Fruit fly (Drosophila melanogaster) whole organism, embryonic: ENCODE measurements around the gene CG45072.

Source experiments
- Aef1 ChIP-seq: fragments of 200-800 bp; sonication (Bioruptor generic); IDR thresholded peaks from 3 replicates; pipeline ENCODE4 v1.3.6; 2022; ENCODE audit warnings: missing biosample characterization, missing genetic modification characterization
- CG10543 ChIP-seq: fragments of 200-800 bp; sonication (Bioruptor generic); optimal IDR thresholded peaks from 3 replicates; lab custom pipeline; 2017; ENCODE audit warnings: missing biosample characterization, mild to moderate bottlenecking, missing genetic modification characterization, moderate library complexity
- CG10654 ChIP-seq: fragments of 200-800 bp; sonication (Bioruptor generic); optimal IDR thresholded peaks from 2 replicates; lab custom pipeline; 2016; ENCODE audit warnings: missing biosample characterization, missing genetic modification characterization
- CG11560 ChIP-seq: fragments of 200-800 bp; sonication (Bioruptor generic); IDR thresholded peaks from 3 replicates; pipeline ENCODE4 v1.3.6; 2022; ENCODE audit warnings: missing biosample characterization, missing genetic modification characterization
- CG11696 ChIP-seq: fragments of 200-800 bp; sonication (Bioruptor generic); IDR thresholded peaks from 2 replicates; pipeline ENCODE4 v1.3.6; 2022; ENCODE audit warnings: missing biosample characterization, missing genetic modification characterization
- CG12769 ChIP-seq: fragments of 200-800 bp; sonication (Bioruptor generic); optimal IDR thresholded peaks from 2 replicates; lab custom pipeline; 2019; ENCODE audit warnings: missing biosample characterization, mild to moderate bottlenecking, missing genetic modification characterization, moderate library complexity
- CG15601 ChIP-seq: fragments of 200-800 bp; sonication (Bioruptor generic); optimal IDR thresholded peaks from 3 replicates; lab custom pipeline; 2019; ENCODE audit warnings: missing biosample characterization, mild to moderate bottlenecking, missing genetic modification characterization, moderate library complexity
- CG1602 ChIP-seq: fragments of 200-800 bp; sonication (Bioruptor generic); optimal IDR thresholded peaks from 3 replicates; lab custom pipeline; 2016; ENCODE audit warnings: missing biosample characterization, missing genetic modification characterization
- CG17568 ChIP-seq: fragments of 200-800 bp; sonication (Bioruptor generic); optimal IDR thresholded peaks from 2 replicates; lab custom pipeline; 2018; ENCODE audit warnings: missing biosample characterization, mild to moderate bottlenecking, missing genetic modification characterization, moderate library complexity
- CG31388 ChIP-seq: fragments of 200-800 bp; sonication (Bioruptor generic); optimal IDR thresholded peaks from 2 replicates; lab custom pipeline; 2016; ENCODE audit warnings: missing biosample characterization, missing genetic modification characterization
- CG4328 ChIP-seq: fragments of 200-800 bp; sonication (Bioruptor generic); optimal IDR thresholded peaks from 3 replicates; lab custom pipeline; 2017; ENCODE audit warnings: missing biosample characterization, missing genetic modification reagents, missing genetic modification characterization
- CG9797 ChIP-seq: fragments of 200-800 bp; sonication (Bioruptor generic); optimal IDR thresholded peaks from 3 replicates; lab custom pipeline; 2018; ENCODE audit warnings: missing biosample characterization, mild to moderate bottlenecking, missing genetic modification characterization
- CG9817 ChIP-seq: fragments of 200-800 bp; sonication (Bioruptor generic); optimal IDR thresholded peaks from 2 replicates; lab custom pipeline; 2018; ENCODE audit warnings: missing biosample characterization, mild to moderate bottlenecking, missing genetic modification characterization, moderate library complexity
- CTCF ChIP-seq: fragments of 200-800 bp; sonication (Bioruptor generic); optimal IDR thresholded peaks from 2 replicates; lab custom pipeline; 2017; ENCODE audit warnings: missing biosample characterization, mild to moderate bottlenecking, missing genetic modification characterization, moderate library complexity
- CoRest ChIP-seq: fragments of 200-800 bp; sonication (Bioruptor generic); optimal IDR thresholded peaks from 3 replicates; lab custom pipeline; 2018; ENCODE audit warnings: missing biosample characterization, mild to moderate bottlenecking, missing genetic modification characterization, moderate library complexity
- D ChIP-seq, 2 experiments: fragments of 200-800 bp in 1 of 2; fragments of >200 bp in 1 of 2; sonication (Bioruptor generic) in 1 of 2; optimal IDR thresholded peaks; 2 replicates in 1 of 2; 3 replicates in 1 of 2; lab custom pipeline; 2017; ENCODE audit warnings: mild to moderate bottlenecking in 1 of 2, missing biosample characterization in 1 of 2, missing genetic modification characterization in 1 of 2, missing genetic modification reagents in 1 of 2
- D19B ChIP-seq: fragments of 200-800 bp; sonication (Bioruptor generic); optimal IDR thresholded peaks from 2 replicates; lab custom pipeline; 2017; ENCODE audit warnings: missing biosample characterization, mild to moderate bottlenecking, missing genetic modification characterization
- Doc3 ChIP-seq: fragments of 200-800 bp; sonication (Bioruptor generic); IDR thresholded peaks from 3 replicates; pipeline ENCODE4 v1.3.6; 2022; ENCODE audit warnings: missing biosample characterization, missing genetic modification characterization; ENCODE audit not compliant: partially characterized antibody
- Drgx ChIP-seq: fragments of 200-800 bp; sonication (Bioruptor generic); IDR thresholded peaks from 2 replicates; pipeline ENCODE4 v1.3.6; 2022; ENCODE audit warnings: missing biosample characterization, missing genetic modification characterization
- E2f2 ChIP-seq: fragments of 200-800 bp; sonication (Bioruptor generic); IDR thresholded peaks from 2 replicates; pipeline ENCODE4 v1.3.6; 2022; ENCODE audit warnings: missing biosample characterization, missing genetic modification characterization
- Ets65A ChIP-seq: fragments of 200-800 bp; sonication (Bioruptor generic); peaks from one replicate; lab custom pipeline; 2016; ENCODE audit warnings: missing biosample characterization, missing genetic modification characterization
- Ets97D ChIP-seq: fragments of 200-800 bp; sonication (Bioruptor generic); optimal IDR thresholded peaks from 3 replicates; lab custom pipeline; 2016; ENCODE audit warnings: missing biosample characterization, missing genetic modification characterization
- Fer1 ChIP-seq: fragments of 200-800 bp; sonication (Bioruptor generic); optimal IDR thresholded peaks from 2 replicates; lab custom pipeline; 2017; ENCODE audit warnings: missing biosample characterization, mild to moderate bottlenecking, missing genetic modification characterization
- Lim3 ChIP-seq: fragments of 200-800 bp; sonication (Bioruptor generic); IDR thresholded peaks from 2 replicates; pipeline ENCODE4 v1.3.6; 2022; ENCODE audit warnings: missing biosample characterization, missing genetic modification characterization
- Med ChIP-seq: fragments of 200-800 bp; sonication (Bioruptor generic); peaks from one replicate; lab custom pipeline; 2016; ENCODE audit warnings: missing biosample characterization, missing genetic modification characterization, mild to moderate bottlenecking, inconsistent platforms, moderate library complexity
- Mrtf ChIP-seq: fragments of 200-800 bp; sonication (Bioruptor generic); IDR thresholded peaks from 3 replicates; pipeline ENCODE4 v1.3.6; 2022; ENCODE audit warnings: missing biosample characterization, missing genetic modification characterization
- NfI ChIP-seq: fragments of 200-800 bp; sonication (Bioruptor generic); optimal IDR thresholded peaks from 3 replicates; lab custom pipeline; 2018; ENCODE audit warnings: missing biosample characterization, mild to moderate bottlenecking, missing genetic modification characterization, moderate library complexity
- Ptx1 ChIP-seq: fragments of 200-800 bp; sonication (Bioruptor generic); IDR thresholded peaks from 2 replicates; pipeline ENCODE4 v1.3.6; 2022; ENCODE audit warnings: missing biosample characterization, missing genetic modification characterization
- Rfx ChIP-seq: fragments of 200-800 bp; sonication (Bioruptor generic); IDR thresholded peaks from 2 replicates; pipeline ENCODE4 v1.3.6; 2022; ENCODE audit warnings: missing biosample characterization, missing genetic modification characterization
- ac ChIP-seq: fragments of 200-800 bp; sonication (Bioruptor generic); optimal IDR thresholded peaks from 3 replicates; lab custom pipeline; 2017; ENCODE audit warnings: missing biosample characterization, mild to moderate bottlenecking, missing genetic modification characterization
- cg ChIP-seq: fragments of 200-800 bp; sonication (Bioruptor generic); optimal IDR thresholded peaks from 3 replicates; lab custom pipeline; 2019; ENCODE audit warnings: missing biosample characterization, mild to moderate bottlenecking, missing genetic modification characterization, moderate library complexity
- crol ChIP-seq: fragments of 200-800 bp; sonication (Bioruptor generic); IDR thresholded peaks from 2 replicates; pipeline ENCODE4 v1.3.6; 2022; ENCODE audit warnings: missing biosample characterization, missing genetic modification characterization
- crp ChIP-seq, 2 experiments: fragments of 200-800 bp; sonication (Bioruptor generic); optimal IDR thresholded peaks; 2 replicates in 1 of 2; 3 replicates in 1 of 2; lab custom pipeline; 2017; ENCODE audit warnings: missing biosample characterization in 2 of 2, missing genetic modification characterization in 2 of 2, mild to moderate bottlenecking in 1 of 2, moderate library complexity in 1 of 2
- cwo ChIP-seq: fragments of 200-800 bp; sonication (Bioruptor generic); optimal IDR thresholded peaks from 3 replicates; lab custom pipeline; 2017; ENCODE audit warnings: missing biosample characterization, missing genetic modification characterization, mild to moderate bottlenecking, moderate library complexity, missing genetic modification reagents
- emc ChIP-seq: fragments of 200-800 bp; sonication (Bioruptor generic); optimal IDR thresholded peaks from 2 replicates; lab custom pipeline; 2016; ENCODE audit warnings: missing biosample characterization, missing genetic modification characterization
- ftz-f1 ChIP-seq: fragments of 200-800 bp; sonication (Bioruptor generic); optimal IDR thresholded peaks from 2 replicates; lab custom pipeline; 2016; ENCODE audit warnings: missing biosample characterization, missing genetic modification characterization
- gcm ChIP-seq: fragments of 200-800 bp; sonication (Bioruptor generic); optimal IDR thresholded peaks from 2 replicates; lab custom pipeline; 2019; ENCODE audit warnings: missing biosample characterization, mild to moderate bottlenecking, missing genetic modification characterization, moderate library complexity
- h ChIP-seq: fragments of >200 bp; optimal IDR thresholded peaks from 2 replicates; lab custom pipeline; 2017
- lbe ChIP-seq: fragments of 200-800 bp; sonication (Bioruptor generic); optimal IDR thresholded peaks from 2 replicates; lab custom pipeline; 2016; ENCODE audit warnings: missing biosample characterization, mild to moderate bottlenecking, missing genetic modification characterization
- lilli ChIP-seq: fragments of 200-800 bp; sonication (Bioruptor generic); optimal IDR thresholded peaks from 3 replicates; lab custom pipeline; 2016; ENCODE audit warnings: missing biosample characterization, missing genetic modification characterization
- p53 ChIP-seq: fragments of 200-800 bp; sonication (Bioruptor generic); optimal IDR thresholded peaks from 2 replicates; lab custom pipeline; 2016; ENCODE audit warnings: missing biosample characterization, missing genetic modification characterization
- sc ChIP-seq, 3 experiments: fragments of >200 bp in 2 of 3; fragments of 200-800 bp in 1 of 3; sonication (Bioruptor generic) in 1 of 3; optimal IDR thresholded peaks; 2 replicates in 2 of 3; 3 replicates in 1 of 3; lab custom pipeline; 2017; ENCODE audit warnings: mild to moderate bottlenecking in 1 of 3, missing biosample characterization in 1 of 3, missing genetic modification characterization in 1 of 3, missing genetic modification reagents in 1 of 3
- sd ChIP-seq: fragments of 200-800 bp; sonication (Bioruptor generic); optimal IDR thresholded peaks from 3 replicates; lab custom pipeline; 2018; ENCODE audit warnings: missing biosample characterization, mild to moderate bottlenecking, missing genetic modification characterization, moderate library complexity
- so ChIP-seq: fragments of 200-800 bp; sonication (Bioruptor generic); IDR thresholded peaks from 3 replicates; pipeline ENCODE4 v1.3.6; 2022; ENCODE audit warnings: missing biosample characterization, missing genetic modification characterization
- sr ChIP-seq: fragments of 200-800 bp; sonication (Bioruptor generic); IDR thresholded peaks from 3 replicates; pipeline ENCODE4 v1.3.6; 2022; ENCODE audit warnings: missing biosample characterization, missing genetic modification characterization
- tgo ChIP-seq: fragments of 200-800 bp; sonication (Bioruptor generic); IDR thresholded peaks from 3 replicates; pipeline ENCODE4 v1.3.6; 2022; ENCODE audit warnings: missing biosample characterization, missing genetic modification characterization
- tna ChIP-seq: fragments of 200-800 bp; sonication (Bioruptor generic); IDR thresholded peaks from 2 replicates; pipeline ENCODE4 v1.3.6; 2022; ENCODE audit warnings: missing biosample characterization, missing genetic modification characterization; ENCODE audit not compliant: partially characterized antibody
- toy ChIP-seq: fragments of 200-800 bp; sonication (Bioruptor generic); IDR thresholded peaks from 2 replicates; pipeline ENCODE4 v1.3.6; 2022; ENCODE audit warnings: missing biosample characterization, missing genetic modification characterization

The CG45072 gene

DNA sequence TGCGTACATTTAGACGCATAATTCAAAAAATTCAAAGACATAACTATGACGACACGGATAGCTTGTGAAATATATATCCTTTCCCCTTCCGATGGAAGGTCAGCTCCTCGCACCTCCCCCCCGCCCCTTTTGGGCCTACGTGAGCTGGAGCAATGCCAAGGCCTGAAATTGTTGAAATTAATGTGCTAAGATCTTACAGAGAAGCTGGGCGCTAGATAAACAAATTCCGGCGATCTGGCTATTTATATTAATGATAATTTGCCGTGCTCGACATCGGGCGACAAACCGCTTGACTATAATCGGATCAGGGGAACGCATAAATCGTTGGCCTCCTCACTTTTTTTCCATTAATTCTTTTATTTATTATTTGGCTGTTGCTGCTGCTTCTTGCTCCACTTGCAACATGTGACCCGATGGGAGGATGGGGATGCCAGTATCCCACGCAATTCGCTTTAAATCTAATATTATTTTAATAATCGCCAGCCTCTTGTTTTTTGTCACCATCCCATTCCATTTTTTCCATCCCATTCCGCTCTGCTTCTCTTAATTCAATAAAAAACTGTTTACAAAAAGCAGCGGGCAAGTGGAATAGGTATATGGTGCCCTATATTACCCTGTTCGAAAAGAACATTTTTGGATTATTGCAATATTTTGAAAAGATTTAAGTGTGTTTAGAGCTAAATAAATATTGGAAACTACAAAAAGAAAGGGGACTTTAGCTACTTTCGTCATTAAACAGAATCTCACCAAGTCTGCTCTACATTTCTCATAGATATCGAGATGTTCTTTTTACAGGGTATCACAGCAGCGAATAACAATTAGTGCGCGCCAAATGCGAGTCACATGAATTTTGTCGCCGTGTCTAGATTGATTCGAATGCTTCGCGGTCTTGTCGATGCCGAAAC, 31.0 kb downstream of the CG45072 start:
- TF ChIP-seq D19B (GFP tag; lab: Kevin White, UChicago) (peak; percentile 91), crol (GFP tag; lab: Robert Waterston, UW) (peak; percentile 50; the same call in 1 of the 2 replicates), cwo (GFP tag; lab: Kevin White, UChicago) (peak; percentile 62), Drgx (no peak), lilli (GFP tag; lab: Kevin White, UChicago) (no peak), ac (GFP tag; lab: Kevin White, UChicago) (no peak), CoRest (tag; lab: Kevin White, UChicago) (no peak), CG4328 (GFP tag; lab: Kevin White, UChicago) (peak; percentile 53), CG11560 (no peak), tgo (GFP tag; lab: Robert Waterston, UW) (no peak), CG9797 (no peak), emc (no peak), Mrtf (no peak), CG11696 (GFP tag; lab: Robert Waterston, UW) (no peak), sd (tag; lab: Kevin White, UChicago) (peak; percentile 92), D (optimal IDR thresholded peaks at IDR 0.05; lab: Kevin White, UChicago) (no peak), D (GFP tag; optimal IDR thresholded peaks at IDR 0.05; lab: Kevin White, UChicago) (no peak), sr (GFP tag; lab: Robert Waterston, UW) (peak; percentile 88), gcm (GFP tag; lab: Kevin White, UChicago) (no peak), CG12769 (tag; lab: Kevin White, UChicago) (peak; percentile 81), CG10543 (GFP tag; lab: Kevin White, UChicago) (peak; percentile 13), CG10654 (GFP tag; lab: Kevin White, UChicago) (no peak), h (lab: Kevin White, UChicago) (no peak), CG1602 (no peak), p53 (GFP tag; lab: Kevin White, UChicago) (no peak), tna (GFP tag; lab: Robert Waterston, UW) (no peak), Doc3 (GFP tag; lab: Robert Waterston, UW) (no peak), CG9817 (no peak), so (GFP tag; lab: Robert Waterston, UW) (no peak), Med (peak; percentile 64), CG31388 (GFP tag; lab: Kevin White, UChicago) (no peak), ftz-f1 (peak; percentile 84), Aef1 (GFP tag; lab: Robert Waterston, UW) (no peak), Ets65A (GFP tag; lab: Kevin White, UChicago) (peak; percentile 10), sc (optimal IDR thresholded peaks at IDR 0.05; lab: Kevin White, UChicago) (no peak), sc (GFP tag; optimal IDR thresholded peaks at IDR 0.05; lab: Kevin White, UChicago) (no peak)

DNA sequence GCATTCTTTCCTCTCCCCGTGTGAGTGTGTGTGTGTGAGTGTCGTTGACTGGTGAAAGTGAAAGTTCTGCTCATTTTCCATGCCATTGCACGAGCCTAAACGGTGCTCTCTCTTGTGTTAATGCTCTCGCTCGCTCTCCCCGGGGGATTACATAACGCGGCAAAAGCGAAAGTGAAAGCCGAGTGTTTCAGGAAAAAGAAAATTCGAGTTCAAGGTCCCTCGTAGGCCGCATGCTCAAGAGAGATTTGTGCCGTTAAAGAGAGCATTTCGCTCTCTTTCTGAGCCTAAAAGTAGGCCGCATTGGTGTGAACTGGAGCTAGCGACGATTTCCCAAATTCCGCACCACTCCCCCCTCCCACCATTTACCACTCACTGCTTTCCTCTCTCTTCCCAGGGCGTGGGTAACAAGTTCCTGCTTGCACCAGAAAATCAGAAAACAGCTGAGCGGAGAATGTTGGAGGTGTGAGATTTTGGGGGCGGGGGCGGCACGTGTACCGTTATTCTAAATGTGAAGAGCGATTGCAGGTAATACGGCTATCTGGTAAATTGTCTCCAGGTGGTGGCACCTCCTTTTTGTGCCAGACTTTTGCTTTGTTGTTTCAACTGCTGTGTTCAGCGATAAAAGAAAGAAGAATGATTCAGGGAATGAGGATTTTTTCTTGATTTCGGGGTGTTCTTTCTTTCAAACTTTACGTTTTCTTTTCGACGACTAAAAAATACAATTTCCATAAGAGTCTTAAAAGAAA, 32.6 kb downstream of the CG45072 start:
- TF ChIP-seq E2f2 (GFP tag; lab: Robert Waterston, UW) (no peak), CG17568 (GFP tag; lab: Kevin White, UChicago) (no peak), CG15601 (no peak), Fer1 (GFP tag; lab: Kevin White, UChicago) (no peak), toy (GFP tag; lab: Robert Waterston, UW) (no peak), CTCF (GFP tag; lab: Kevin White, UChicago) (peak; percentile 70), Rfx (GFP tag; lab: Robert Waterston, UW) (0 out of 2 replicates have a peak, but pooled peaks have one; percentile 19), lbe (no peak), NfI (GFP tag; lab: Kevin White, UChicago) (no peak), crp (GFP tag; optimal IDR thresholded peaks at IDR 0.05; lab: Kevin White, UChicago) (peak in 1 of 2 experiments; percentile 41), cg (GFP tag; lab: Kevin White, UChicago) (peak; percentile 12), Ets97D (GFP tag; lab: Kevin White, UChicago) (no peak), Ptx1 (no peak), Lim3 (no peak)
